Worm (Caenorhabditis elegans): ENCODE measurements around the gene C17F4.7.
"Not testable (repeated sequence)": the region's sequence is repeated elsewhere in the genome, so short reads cannot be mapped to it uniquely, and the experiment has no call there.

DNA sequence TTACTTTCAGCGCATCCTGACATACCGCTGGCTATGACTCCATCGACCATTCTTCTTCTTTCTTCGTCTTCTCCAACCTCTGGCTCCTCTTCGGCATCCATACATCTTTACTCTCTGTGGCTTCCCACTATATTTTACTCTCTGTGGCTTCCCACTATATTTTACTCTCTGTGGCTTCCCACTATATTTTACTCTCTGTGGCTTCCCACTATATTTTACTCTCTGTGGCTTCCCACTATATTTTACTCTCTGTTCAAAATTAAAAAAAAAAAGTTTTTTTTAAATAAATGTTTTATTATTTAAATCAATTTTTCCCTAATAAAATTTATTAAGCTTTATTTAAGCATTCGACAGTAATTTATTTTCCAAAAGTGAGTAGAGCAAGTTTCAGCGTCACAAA lies 44.7 kb upstream of the C17F4.7 start, which contains the start of gene F39E9.14:
- TF ChIP-seq him-1, dao-5 (tag; optimal IDR thresholded peaks at IDR 0.05): not testable (repeated sequence)
